Fruit fly (Drosophila melanogaster) whole organism, prepupa: Measurements from ENCODE around the gene CG32075.

ENCODE experiments used
- CG10631 ChIP-seq: fragments of 200-800 bp; sonication (Bioruptor generic); optimal IDR thresholded peaks from 2 replicates; lab custom pipeline; 2016; ENCODE audit warnings: missing biosample characterization, missing genetic modification characterization
- CG10669 ChIP-seq: fragments of 200-800 bp; sonication (Bioruptor generic); optimal IDR thresholded peaks from 3 replicates; lab custom pipeline; 2018; ENCODE audit warnings: missing biosample characterization, mild to moderate bottlenecking, missing genetic modification characterization, moderate library complexity
- CG11294 ChIP-seq: fragments of 200-800 bp; sonication (Bioruptor generic); IDR thresholded peaks from 2 replicates; pipeline ENCODE4 v1.3.6; 2022; ENCODE audit warnings: missing biosample characterization, missing genetic modification characterization
- CG11762 ChIP-seq: fragments of 200-800 bp; sonication (Bioruptor generic); optimal IDR thresholded peaks from 3 replicates; lab custom pipeline; 2016; ENCODE audit warnings: missing biosample characterization, missing genetic modification characterization; ENCODE audit not compliant: insufficient read depth
- CG11902 ChIP-seq: fragments of 200-800 bp; sonication (Bioruptor generic); optimal IDR thresholded peaks from 3 replicates; lab custom pipeline; 2016; ENCODE audit warnings: missing biosample characterization, missing genetic modification characterization
- CG15336 ChIP-seq: fragments of 200-800 bp; sonication (Bioruptor generic); IDR thresholded peaks from 2 replicates; pipeline ENCODE4 v1.3.6; 2022; ENCODE audit warnings: missing biosample characterization, missing genetic modification characterization
- CG1621 ChIP-seq: fragments of 200-800 bp; sonication (Bioruptor generic); optimal IDR thresholded peaks from 3 replicates; lab custom pipeline; 2018; ENCODE audit warnings: missing biosample characterization, mild to moderate bottlenecking, missing genetic modification characterization
- CG3032 ChIP-seq: fragments of 200-800 bp; optimal IDR thresholded peaks from 2 replicates; lab custom pipeline; 2019; ENCODE audit warnings: missing biosample characterization, mild to moderate bottlenecking, missing genetic modification characterization, moderate library complexity
- CG31627 ChIP-seq: fragments of 200-800 bp; sonication (Bioruptor generic); optimal IDR thresholded peaks from 3 replicates; lab custom pipeline; 2016; ENCODE audit warnings: missing biosample characterization, missing genetic modification characterization
- CG34406 ChIP-seq: fragments of 200-800 bp; sonication (Bioruptor generic); optimal IDR thresholded peaks from 3 replicates; lab custom pipeline; 2016; ENCODE audit warnings: missing biosample characterization, missing genetic modification characterization
- CG3919 ChIP-seq: fragments of 200-800 bp; sonication (Bioruptor generic); optimal IDR thresholded peaks from 3 replicates; lab custom pipeline; 2016; ENCODE audit warnings: missing biosample characterization, missing genetic modification characterization
- CG4318 ChIP-seq: fragments of 200-800 bp; sonication (Bioruptor generic); optimal IDR thresholded peaks from 3 replicates; lab custom pipeline; 2017; ENCODE audit warnings: missing biosample characterization, mild to moderate bottlenecking, missing genetic modification characterization
- CG6163 ChIP-seq: fragments of 200-800 bp; sonication (Bioruptor generic); IDR thresholded peaks from 3 replicates; pipeline ENCODE4 v1.3.6; 2022; ENCODE audit warnings: missing biosample characterization, missing genetic modification characterization
- CG6276 ChIP-seq: fragments of 200-800 bp; sonication (Bioruptor generic); optimal IDR thresholded peaks from 2 replicates; lab custom pipeline; 2017; ENCODE audit warnings: missing biosample characterization, mild to moderate bottlenecking, missing genetic modification characterization
- CG6792 ChIP-seq: fragments of 200-800 bp; sonication (Bioruptor generic); optimal IDR thresholded peaks from 3 replicates; lab custom pipeline; 2016; ENCODE audit warnings: missing biosample characterization, missing genetic modification characterization
- CG6808 ChIP-seq: fragments of 200-800 bp; sonication (Bioruptor generic); optimal IDR thresholded peaks from 3 replicates; lab custom pipeline; 2017; ENCODE audit warnings: missing biosample characterization, missing genetic modification characterization, mild to moderate bottlenecking, moderate library complexity, missing genetic modification reagents
- CG6854 ChIP-seq: fragments of 200-800 bp; sonication (Bioruptor generic); optimal IDR thresholded peaks from 2 replicates; lab custom pipeline; 2017; ENCODE audit warnings: missing biosample characterization, mild to moderate bottlenecking, missing genetic modification characterization
- CG8319 ChIP-seq: fragments of 200-800 bp; sonication (Bioruptor generic); optimal IDR thresholded peaks from 3 replicates; lab custom pipeline; 2016; ENCODE audit warnings: missing biosample characterization, missing genetic modification characterization
- CG8632 ChIP-seq: fragments of 200-800 bp; sonication (Bioruptor generic); optimal IDR thresholded peaks from 3 replicates; lab custom pipeline; 2016; ENCODE audit warnings: missing biosample characterization, missing genetic modification characterization
- CG9139 ChIP-seq: fragments of 200-800 bp; sonication (Bioruptor generic); optimal IDR thresholded peaks from 3 replicates; lab custom pipeline; 2017; ENCODE audit warnings: missing biosample characterization, mild to moderate bottlenecking, missing genetic modification characterization
- Eip75B ChIP-seq: fragments of 200-800 bp; sonication (Bioruptor generic); optimal IDR thresholded peaks from 3 replicates; lab custom pipeline; 2016; ENCODE audit warnings: missing biosample characterization, missing genetic modification characterization
- Eip78C ChIP-seq: fragments of 200-800 bp; sonication (Bioruptor generic); peaks from one replicate; lab custom pipeline; 2016; ENCODE audit warnings: missing biosample characterization, missing genetic modification characterization
- Eip93F ChIP-seq: fragments of 200-800 bp; sonication (Bioruptor generic); optimal IDR thresholded peaks from 2 replicates; lab custom pipeline; 2016; ENCODE audit warnings: missing biosample characterization, mild to moderate bottlenecking, missing genetic modification characterization
- Ets21C ChIP-seq: fragments of 200-800 bp; sonication (Bioruptor generic); optimal IDR thresholded peaks from 3 replicates; lab custom pipeline; 2016; ENCODE audit warnings: missing biosample characterization, missing genetic modification characterization
- Ets96B ChIP-seq: fragments of 200-800 bp; optimal IDR thresholded peaks from 2 replicates; lab custom pipeline; 2019; ENCODE audit warnings: missing biosample characterization, mild to moderate bottlenecking, missing genetic modification characterization, moderate library complexity
- Gug ChIP-seq: fragments of 200-800 bp; sonication (Bioruptor generic); IDR thresholded peaks from 2 replicates; pipeline ENCODE4 v1.3.6; 2022; ENCODE audit warnings: missing biosample characterization, missing genetic modification characterization
- Met ChIP-seq: fragments of 200-800 bp; sonication (Bioruptor generic); optimal IDR thresholded peaks from 3 replicates; lab custom pipeline; 2016; ENCODE audit warnings: missing biosample characterization, missing genetic modification characterization
- OdsH ChIP-seq: fragments of 200-800 bp; sonication (Bioruptor generic); optimal IDR thresholded peaks from 3 replicates; lab custom pipeline; 2016; ENCODE audit warnings: missing biosample characterization, missing genetic modification characterization
- Smox ChIP-seq: fragments of 200-800 bp; sonication (Bioruptor generic); optimal IDR thresholded peaks from 3 replicates; lab custom pipeline; 2016; ENCODE audit warnings: missing biosample characterization, missing genetic modification characterization
- Sox102F ChIP-seq: fragments of 200-800 bp; sonication (Bioruptor generic); optimal IDR thresholded peaks from 2 replicates; lab custom pipeline; 2016; ENCODE audit warnings: missing biosample characterization, mild to moderate bottlenecking, missing genetic modification characterization
- Sox14 ChIP-seq: fragments of 200-800 bp; sonication (Bioruptor generic); optimal IDR thresholded peaks from 3 replicates; lab custom pipeline; 2016; ENCODE audit warnings: missing biosample characterization, missing genetic modification characterization
- achi ChIP-seq: fragments of 200-800 bp; sonication (Bioruptor generic); optimal IDR thresholded peaks from 3 replicates; lab custom pipeline; 2016; ENCODE audit warnings: missing biosample characterization, missing genetic modification characterization
- acj6 ChIP-seq: fragments of 200-800 bp; sonication (Bioruptor generic); optimal IDR thresholded peaks from 3 replicates; lab custom pipeline; 2016; ENCODE audit warnings: missing biosample characterization, missing genetic modification characterization
- cyc ChIP-seq: fragments of 200-800 bp; sonication (Bioruptor generic); optimal IDR thresholded peaks from 3 replicates; lab custom pipeline; 2016; ENCODE audit warnings: missing biosample characterization, missing genetic modification characterization
- dac ChIP-seq: fragments of 200-800 bp; sonication (Bioruptor generic); optimal IDR thresholded peaks from 2 replicates; lab custom pipeline; 2017; ENCODE audit warnings: missing biosample characterization, mild to moderate bottlenecking, missing genetic modification characterization
- dsx ChIP-seq: fragments of 200-800 bp; optimal IDR thresholded peaks from 3 replicates; lab custom pipeline; 2019; ENCODE audit warnings: missing biosample characterization, mild to moderate bottlenecking, missing genetic modification characterization, moderate library complexity; ENCODE audit not compliant: poor library complexity, severe bottlenecking
- eg ChIP-seq: fragments of 200-800 bp; sonication (Bioruptor generic); IDR thresholded peaks from 3 replicates; pipeline ENCODE4 v1.3.6; 2022; ENCODE audit warnings: missing biosample characterization, missing genetic modification characterization
- esn ChIP-seq: fragments of 200-800 bp; sonication (Bioruptor generic); optimal IDR thresholded peaks from 2 replicates; lab custom pipeline; 2016; ENCODE audit warnings: missing biosample characterization, mild to moderate bottlenecking, missing genetic modification characterization, moderate library complexity
- fd59A ChIP-seq: fragments of 200-800 bp; sonication (Bioruptor generic); optimal IDR thresholded peaks from 2 replicates; lab custom pipeline; 2017; ENCODE audit warnings: missing biosample characterization, mild to moderate bottlenecking, missing genetic modification characterization, missing genetic modification reagents
- fd85E ChIP-seq: fragments of 200-800 bp; sonication (Bioruptor generic); optimal IDR thresholded peaks from 3 replicates; lab custom pipeline; 2016; ENCODE audit warnings: missing biosample characterization, missing genetic modification characterization
- lz ChIP-seq: fragments of 200-800 bp; sonication (Bioruptor generic); optimal IDR thresholded peaks from 3 replicates; lab custom pipeline; 2016; ENCODE audit warnings: missing biosample characterization, missing genetic modification characterization
- net ChIP-seq: fragments of 200-800 bp; sonication (Bioruptor generic); optimal IDR thresholded peaks from 3 replicates; lab custom pipeline; 2016; ENCODE audit warnings: missing biosample characterization, missing genetic modification characterization
- pdm3 ChIP-seq: fragments of 200-800 bp; sonication (Bioruptor generic); optimal IDR thresholded peaks from 3 replicates; lab custom pipeline; 2016; ENCODE audit warnings: missing biosample characterization, missing genetic modification characterization
- salr ChIP-seq, 2 experiments: fragments of 200-800 bp; sonication (Bioruptor generic); optimal IDR thresholded peaks; 3 replicates each; lab custom pipeline; 2016 to 2018; ENCODE audit warnings: missing biosample characterization in 2 of 2, missing genetic modification characterization in 2 of 2, mild to moderate bottlenecking in 1 of 2
- svp ChIP-seq: fragments of 200-800 bp; sonication (Bioruptor generic); peaks from one replicate; lab custom pipeline; 2016; ENCODE audit warnings: missing biosample characterization, missing genetic modification characterization
- vri ChIP-seq: fragments of 200-800 bp; sonication (Bioruptor generic); optimal IDR thresholded peaks from 3 replicates; lab custom pipeline; 2016; ENCODE audit warnings: missing biosample characterization, mild to moderate bottlenecking, missing genetic modification characterization

Gene CG32075

dm6 chr3L:11091943-11092609 is 27.3 kb upstream of the CG32075 start (continued):
- peak; percentile 57 for TF ChIP-seq acj6 (GFP tag; lab: Kevin White, UChicago)
- peak; percentile 28 for TF ChIP-seq CG11902 (GFP tag; lab: Kevin White, UChicago)
- TF ChIP-seq net = peak; percentile 45
- peak; percentile 73 for TF ChIP-seq CG31627 (GFP tag; lab: Kevin White, UChicago)
- peak; percentile 59 for TF ChIP-seq Smox
- TF ChIP-seq CG11294 (GFP tag; lab: Robert Waterston, UW) = 0 out of 2 replicates have a peak, but pooled peaks have one; percentile 9
- TF ChIP-seq Sox14 (GFP tag; lab: Kevin White, UChicago) = peak; percentile 70
- peak; percentile 73 for TF ChIP-seq cyc (GFP tag; lab: Kevin White, UChicago)
- peak; percentile 95 for TF ChIP-seq vri (GFP tag; lab: Kevin White, UChicago)
- TF ChIP-seq dsx (GFP tag; lab: Kevin White, UChicago) = no peak
- peak; percentile 51; the same call in 1 of the 3 replicates for TF ChIP-seq eg (GFP tag; lab: Robert Waterston, UW)
- TF ChIP-seq CG11762 (GFP tag; lab: Kevin White, UChicago) = peak; percentile 21
- no peak for TF ChIP-seq CG6276 (GFP tag; lab: Kevin White, UChicago)
- TF ChIP-seq CG8319 = peak; percentile 59
- peak; percentile 48 for TF ChIP-seq CG9139
- peak; percentile 42 for TF ChIP-seq Ets21C (GFP tag; lab: Kevin White, UChicago)
- peak; percentile 40 for TF ChIP-seq fd85E (GFP tag; lab: Kevin White, UChicago)
- no peak for TF ChIP-seq CG4318 (GFP tag; lab: Kevin White, UChicago)
- TF ChIP-seq Gug = peak; percentile 23; the same call in 1 of the 2 replicates
- peak; percentile 73 for TF ChIP-seq svp (GFP tag; lab: Kevin White, UChicago)
- peak; percentile 72 for TF ChIP-seq CG6163
- TF ChIP-seq CG3919 (GFP tag; lab: Kevin White, UChicago) = peak; percentile 79
- peak; percentile 71 for TF ChIP-seq Met (GFP tag; lab: Kevin White, UChicago)
- no peak for TF ChIP-seq dac (GFP tag; lab: Kevin White, UChicago)
- no peak for TF ChIP-seq fd59A (GFP tag; lab: Kevin White, UChicago)
- TF ChIP-seq CG34406 (GFP tag; lab: Kevin White, UChicago) = peak; percentile 21
- TF ChIP-seq Eip78C (GFP tag; lab: Kevin White, UChicago) = peak; percentile 84
- TF ChIP-seq CG6808 (GFP tag; lab: Kevin White, UChicago) = peak; percentile 51
- TF ChIP-seq OdsH (GFP tag; lab: Kevin White, UChicago) = peak; percentile 67
- peak; percentile 74 for TF ChIP-seq esn (GFP tag; lab: Kevin White, UChicago)
- peak; percentile 53 for TF ChIP-seq CG8632
- TF ChIP-seq lz (GFP tag; lab: Kevin White, UChicago) = peak; percentile 75

dm6 chr3L:11089805-11090440 is 25.2 kb upstream of the CG32075 start:
- TF ChIP-seq CG6792 (GFP tag; lab: Kevin White, UChicago) (peak; percentile 50), svp (GFP tag; lab: Kevin White, UChicago) (peak; percentile 88), CG8632 (peak; percentile 68), lz (GFP tag; lab: Kevin White, UChicago) (peak; percentile 60), Eip93F (no peak), Eip75B (GFP tag; lab: Kevin White, UChicago) (peak; percentile 49), CG4318 (GFP tag; lab: Kevin White, UChicago) (peak; percentile 77), Sox102F (peak; percentile 76), CG3032 (tag; lab: Kevin White, UChicago) (peak; percentile 11), CG10669 (GFP tag; lab: Kevin White, UChicago) (peak; percentile 32), CG10631 (GFP tag; lab: Kevin White, UChicago) (peak; percentile 61), Eip78C (GFP tag; lab: Kevin White, UChicago) (peak; percentile 92), CG31627 (GFP tag; lab: Kevin White, UChicago) (peak; percentile 54), salr (GFP tag; optimal IDR thresholded peaks at IDR 0.05; lab: Kevin White, UChicago) (peak in 1 of 2 experiments; percentile 85), CG6163 (peak; percentile 65; the same call in 1 of the 3 replicates), dsx (GFP tag; lab: Kevin White, UChicago) (no peak), CG11902 (GFP tag; lab: Kevin White, UChicago) (no peak), Ets96B (peak; percentile 38), pdm3 (peak; percentile 73), CG6854 (GFP tag; lab: Kevin White, UChicago) (no peak), dac (GFP tag; lab: Kevin White, UChicago) (peak; percentile 53), fd85E (GFP tag; lab: Kevin White, UChicago) (no peak), fd59A (GFP tag; lab: Kevin White, UChicago) (no peak), CG15336 (GFP tag; lab: Robert Waterston, UW) (peak; percentile 82), CG1621 (tag; lab: Kevin White, UChicago) (no peak), esn (GFP tag; lab: Kevin White, UChicago) (peak; percentile 81), CG34406 (GFP tag; lab: Kevin White, UChicago) (peak; percentile 69), achi (GFP tag; lab: Kevin White, UChicago) (peak; percentile 77), cyc (GFP tag; lab: Kevin White, UChicago) (peak; percentile 42)
